In the genomic region with DNA sequence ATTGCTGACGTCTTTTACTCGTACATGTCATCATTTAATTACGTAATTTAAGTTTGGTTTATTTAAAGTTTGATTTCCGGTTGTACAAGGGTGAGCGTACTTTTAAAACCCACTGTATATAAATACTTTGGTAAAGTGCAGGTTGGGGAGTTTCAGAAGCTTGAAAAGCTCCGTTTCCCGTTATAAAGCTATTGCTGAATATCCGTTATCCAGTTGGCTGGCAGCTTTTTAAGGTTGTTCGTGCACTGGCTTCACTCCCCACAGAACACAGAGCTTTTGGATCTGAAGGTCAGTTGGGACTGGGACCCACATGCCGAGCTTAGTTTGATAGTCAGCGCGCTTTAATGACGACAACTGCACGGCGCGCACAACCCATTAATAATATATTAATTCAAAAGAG, we compare ENCODE assay signal across 3 fruit fly cellular contexts.
A peak's percentile ranks its signal among the peaks of the same experiment; 100 is the strongest.
TF ChIP-seq lines count a peak whose summit lies in the region.

BicC (plus strand) TSS at position 321 of the 400 bp plus-strand sequence.
CG45084 (plus strand) TSS at position 321 of the 400 bp plus-strand sequence.

- TF ChIP-seq CTCF in whole organism, embryonic (GFP tag; optimal IDR thresholded peaks at IDR 0.05; lab: Kevin White, UChicago) = no peak

TF ChIP-seq in whole organism, adult, 20 proteins besides CTCF, POLR2A, EP300 and RAD21:
- no peak for TF ChIP-seq cic (GFP tag; optimal IDR thresholded peaks at IDR 0.05; lab: Kevin White, UChicago)
- peak; percentile 93 for TF ChIP-seq ovo (GFP tag; optimal IDR thresholded peaks at IDR 0.05; lab: Kevin White, UChicago)

TF ChIP-seq in whole organism, embryonic, 481 proteins besides CTCF, POLR2A, EP300 and RAD21:
- TF ChIP-seq D19A (tag; optimal IDR thresholded peaks at IDR 0.05; lab: Kevin White, UChicago) (no peak), CG8388 (GFP tag; optimal IDR thresholded peaks at IDR 0.05; lab: Kevin White, UChicago) (peak; percentile 38), h (optimal IDR thresholded peaks at IDR 0.05; lab: Kevin White, UChicago) (no peak), en (GFP tag; optimal IDR thresholded peaks at IDR 0.05; lab: Kevin White, UChicago) (no peak), da (GFP tag; optimal IDR thresholded peaks at IDR 0.05; lab: Kevin White, UChicago) (no peak), CG10462 (GFP tag; optimal IDR thresholded peaks at IDR 0.05; lab: Kevin White, UChicago) (no peak)

TF ChIP-seq in whole organism, prepupa, 60 proteins besides CTCF, POLR2A, EP300 and RAD21:
- TF ChIP-seq spab (GFP tag; optimal IDR thresholded peaks at IDR 0.05; lab: Kevin White, UChicago) = no peak
- TF ChIP-seq svp (GFP tag; lab: Kevin White, UChicago) = peak; percentile 8
